Worm (Caenorhabditis elegans) whole organism, L1 larva: ENCODE data around the gene pdhk-2.

ENCODE experiments used
- ama-1 ChIP-seq: fragments of 150-350 bp; optimal IDR thresholded peaks from 2 replicates; lab custom pipeline; 2014
- egl-27 ChIP-seq, 2 experiments: fragments of 150-350 bp in 1 of 2; sonication (generic microtip); optimal IDR thresholded peaks; 3 replicates each; lab custom pipeline; 2017 to 2018; ENCODE audit warnings: missing biosample characterization in 2 of 2, missing genetic modification characterization in 2 of 2, missing genetic modification reagents in 2 of 2
- fkh-8 ChIP-seq: sonication (generic microtip); optimal IDR thresholded peaks from 2 replicates; lab custom pipeline; 2016; ENCODE audit warnings: mild to moderate bottlenecking, missing genetic modification characterization, missing compliant biosample characterization
- lin-13 ChIP-seq: fragments of 150-350 bp; optimal IDR thresholded peaks from 2 replicates; lab custom pipeline; 2014; ENCODE audit warnings: missing biosample characterization, missing genetic modification reagents, missing genetic modification characterization
- lir-3 ChIP-seq: sonication (generic microtip); optimal IDR thresholded peaks from 2 replicates; lab custom pipeline; 2016; ENCODE audit warnings: mild to moderate bottlenecking, missing genetic modification characterization, moderate library complexity, missing compliant biosample characterization; ENCODE audit not compliant: poor library complexity
- mef-2 ChIP-seq: fragments of 150-350 bp; optimal IDR thresholded peaks from 2 replicates; lab custom pipeline; 2014; ENCODE audit warnings: missing biosample characterization, missing genetic modification characterization
- mep-1 ChIP-seq: fragments of 150-350 bp; optimal IDR thresholded peaks from 2 replicates; lab custom pipeline; 2014; ENCODE audit warnings: missing biosample characterization, missing genetic modification characterization
- pqm-1 ChIP-seq: sonication (generic microtip); optimal IDR thresholded peaks from 3 replicates; lab custom pipeline; 2017; ENCODE audit warnings: missing biosample characterization, missing genetic modification characterization
- snpc-4 ChIP-seq: fragments of 150-350 bp; optimal IDR thresholded peaks from 2 replicates; lab custom pipeline; 2014; ENCODE audit warnings: missing biosample characterization, missing genetic modification characterization
- sptf-1 ChIP-seq: fragments of 150-350 bp; optimal IDR thresholded peaks from 2 replicates; lab custom pipeline; 2014; ENCODE audit warnings: missing biosample characterization, missing genetic modification characterization
- swsn-7 ChIP-seq: sonication (generic microtip); optimal IDR thresholded peaks from 2 replicates; lab custom pipeline; 2016; ENCODE audit warnings: missing genetic modification characterization, missing compliant biosample characterization
- ztf-4 ChIP-seq: fragments of 150-350 bp; optimal IDR thresholded peaks from 2 replicates; lab custom pipeline; 2014; ENCODE audit warnings: missing biosample characterization, missing genetic modification characterization

DNA sequence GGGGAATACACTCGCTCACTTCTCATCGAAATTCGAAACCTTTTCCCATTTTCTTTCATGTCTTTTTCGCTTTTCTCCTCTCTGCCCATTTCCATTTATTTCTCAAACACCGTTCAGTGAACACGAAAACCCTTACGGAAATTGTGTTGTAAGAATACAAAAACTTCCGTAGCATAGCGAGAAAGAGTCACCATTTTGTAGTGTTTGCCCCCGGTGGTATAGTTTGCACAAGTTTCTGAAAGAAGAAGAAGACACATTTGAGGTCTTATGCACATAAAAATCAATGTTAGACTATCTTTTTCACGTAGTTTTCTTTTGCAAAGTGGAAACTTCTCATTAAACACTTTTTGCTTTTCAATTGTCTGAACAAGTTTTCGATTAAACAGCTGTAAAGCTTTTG is 22.1 kb downstream of the pdhk-2 start:
- TF ChIP-seq fkh-8 (tag; lab: Kevin White, UChicago): no peak
- no peak for TF ChIP-seq snpc-4 (tag; lab: Kevin White, UChicago)
- no peak for TF ChIP-seq sptf-1
- TF ChIP-seq ztf-4: no peak
- TF ChIP-seq ama-1 (lab: Kevin White, UChicago): no peak
- TF ChIP-seq lir-3: no peak
- no peak for TF ChIP-seq lin-13 (GFP tag; lab: Kevin White, UChicago)
- no peak for TF ChIP-seq mef-2 (tag; lab: Kevin White, UChicago)
- TF ChIP-seq egl-27 (tag; optimal IDR thresholded peaks at IDR 0.05; lab: Kevin White, UChicago): no peak
- TF ChIP-seq mep-1 (tag; lab: Kevin White, UChicago): no peak
- TF ChIP-seq pqm-1 (tag; lab: Kevin White, UChicago): no peak
- TF ChIP-seq swsn-7 (tag; lab: Kevin White, UChicago): no peak
